Fruit fly (Drosophila melanogaster) S2 (cell line): ENCODE results near the gene Edg91.

Experiments
- CG8478 ChIP-seq: fragments of >200 bp; optimal IDR thresholded peaks from 2 replicates; lab custom pipeline; 2018
- CTCF ChIP-seq, 2 experiments: fragments of >200 bp; optimal IDR thresholded peaks; 2 replicates each; lab custom pipeline; 2018

DNA sequence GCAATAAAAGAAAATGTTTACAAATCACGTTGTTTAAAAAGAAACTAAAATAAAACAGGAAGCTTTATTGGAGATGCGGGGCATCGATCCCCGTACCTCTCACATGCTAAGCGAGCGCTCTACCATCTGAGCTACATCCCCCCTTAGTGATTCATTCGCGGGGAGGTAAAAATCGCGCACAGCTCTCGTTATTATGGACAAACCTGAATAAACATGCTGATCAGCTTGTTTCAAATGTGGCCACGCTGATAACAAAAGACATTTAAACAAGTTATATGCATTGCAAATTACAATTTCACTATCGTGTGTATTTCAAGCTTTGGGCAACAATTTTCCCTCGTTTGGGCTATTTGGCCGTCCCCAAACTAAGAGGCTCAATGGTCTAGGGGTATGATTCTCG is 33.9 kb upstream of the Edg91 start:
- TF ChIP-seq CG8478 (lab: Kevin White, UChicago) (no peak), CTCF (optimal IDR thresholded peaks at IDR 0.05; lab: Kevin White, UChicago) (no peak)
